Fruit fly (Drosophila melanogaster) whole organism, embryonic: Measurements from ENCODE around the gene CG32192.

Experiments used
- Ada2b ChIP-seq: fragments of 200-800 bp; sonication (Bioruptor generic); IDR thresholded peaks from 2 replicates; pipeline ENCODE4 v1.3.6; 2022; ENCODE audit warnings: missing biosample characterization, missing genetic modification characterization
- Bdp1 ChIP-seq: fragments of 200-800 bp; sonication (Bioruptor generic); optimal IDR thresholded peaks from 3 replicates; lab custom pipeline; 2016; ENCODE audit warnings: missing biosample characterization, missing genetic modification characterization
- CG12744 ChIP-seq: fragments of 200-800 bp; sonication (Bioruptor generic); optimal IDR thresholded peaks from 2 replicates; lab custom pipeline; 2016; ENCODE audit warnings: missing biosample characterization, missing genetic modification characterization
- CG13123 ChIP-seq: fragments of 200-800 bp; sonication (Bioruptor generic); optimal IDR thresholded peaks from 2 replicates; lab custom pipeline; 2016; ENCODE audit warnings: missing biosample characterization, missing genetic modification characterization
- CG13775 ChIP-seq: fragments of 200-800 bp; sonication (Bioruptor generic); optimal IDR thresholded peaks from 3 replicates; lab custom pipeline; 2017; ENCODE audit warnings: missing biosample characterization, mild to moderate bottlenecking, missing genetic modification characterization
- CG15696 ChIP-seq: fragments of 200-800 bp; sonication (Bioruptor generic); optimal IDR thresholded peaks from 2 replicates; lab custom pipeline; 2019; ENCODE audit warnings: missing biosample characterization, mild to moderate bottlenecking, missing genetic modification characterization, moderate library complexity
- CG16779 ChIP-seq: fragments of 200-800 bp; sonication (Bioruptor generic); IDR thresholded peaks from 2 replicates; pipeline ENCODE4 v1.3.6; 2022; ENCODE audit warnings: missing biosample characterization, missing genetic modification characterization
- CG18764 ChIP-seq: fragments of 200-800 bp; sonication (Bioruptor generic); optimal IDR thresholded peaks from 3 replicates; lab custom pipeline; 2016; ENCODE audit warnings: missing biosample characterization, missing genetic modification characterization
- CG32532 ChIP-seq: fragments of 200-800 bp; sonication (Bioruptor generic); IDR thresholded peaks from 2 replicates; pipeline ENCODE4 v1.3.6; 2022; ENCODE audit warnings: missing biosample characterization, missing genetic modification characterization
- CG33557 ChIP-seq: fragments of 200-800 bp; sonication (Bioruptor generic); optimal IDR thresholded peaks from 2 replicates; lab custom pipeline; 2019; ENCODE audit warnings: missing biosample characterization, mild to moderate bottlenecking, missing genetic modification characterization, moderate library complexity
- CG4707 ChIP-seq: fragments of 200-800 bp; sonication (Bioruptor generic); optimal IDR thresholded peaks from 2 replicates; lab custom pipeline; 2018; ENCODE audit warnings: missing biosample characterization, mild to moderate bottlenecking, missing genetic modification characterization, moderate library complexity
- CG4730 ChIP-seq: fragments of 200-800 bp; sonication (Bioruptor generic); IDR thresholded peaks from 2 replicates; pipeline ENCODE4 v1.3.6; 2022; ENCODE audit warnings: missing biosample characterization, missing genetic modification characterization
- CG4854 ChIP-seq: fragments of 200-800 bp; sonication (Bioruptor generic); optimal IDR thresholded peaks from 2 replicates; lab custom pipeline; 2016; ENCODE audit warnings: missing biosample characterization, missing genetic modification characterization, inconsistent platforms
- CG7928 ChIP-seq: fragments of 200-800 bp; sonication (Bioruptor generic); optimal IDR thresholded peaks from 2 replicates; lab custom pipeline; 2017; ENCODE audit warnings: missing biosample characterization, mild to moderate bottlenecking, missing genetic modification characterization
- CG8290 ChIP-seq, 3 experiments: fragments of 200-800 bp; sonication (Bioruptor generic); optimal IDR thresholded peaks; 2 replicates each; lab custom pipeline; 2016 to 2019; ENCODE audit warnings: missing biosample characterization in 3 of 3, missing genetic modification characterization in 3 of 3, mild to moderate bottlenecking in 2 of 3, moderate library complexity in 1 of 3
- CG8359 ChIP-seq: fragments of 200-800 bp; sonication (Bioruptor generic); optimal IDR thresholded peaks from 2 replicates; lab custom pipeline; 2017; ENCODE audit warnings: missing biosample characterization, mild to moderate bottlenecking, missing genetic modification characterization, borderline replicate concordance
- CG9215 ChIP-seq: fragments of 200-800 bp; sonication (Bioruptor generic); IDR thresholded peaks from 2 replicates; pipeline ENCODE4 v1.3.6; 2022; ENCODE audit warnings: missing biosample characterization, missing genetic modification characterization
- CG9876 ChIP-seq: fragments of 200-800 bp; sonication (Bioruptor generic); optimal IDR thresholded peaks from 2 replicates; lab custom pipeline; 2016; ENCODE audit warnings: missing biosample characterization, missing genetic modification characterization
- Chrac-16 ChIP-seq: fragments of 200-800 bp; sonication (Bioruptor generic); optimal IDR thresholded peaks from 3 replicates; lab custom pipeline; 2016; ENCODE audit warnings: missing biosample characterization, missing genetic modification characterization
- D19A ChIP-seq: fragments of 200-800 bp; optimal IDR thresholded peaks from 3 replicates; lab custom pipeline; 2019; ENCODE audit warnings: missing biosample characterization, mild to moderate bottlenecking, missing genetic modification characterization, moderate library complexity
- Dad ChIP-seq: fragments of 200-800 bp; sonication (Bioruptor generic); optimal IDR thresholded peaks from 3 replicates; lab custom pipeline; 2016; ENCODE audit warnings: missing biosample characterization, missing genetic modification characterization
- Doc2 ChIP-seq: fragments of 200-800 bp; sonication (Bioruptor generic); IDR thresholded peaks from 2 replicates; pipeline ENCODE4 v1.3.6; 2022; ENCODE audit warnings: missing biosample characterization, missing genetic modification characterization
- Hand ChIP-seq: fragments of 200-800 bp; sonication (Bioruptor generic); optimal IDR thresholded peaks from 2 replicates; lab custom pipeline; 2017; ENCODE audit warnings: mild to moderate bottlenecking, missing biosample characterization, missing genetic modification reagents, missing genetic modification characterization
- Lpt ChIP-seq: fragments of >200 bp; optimal IDR thresholded peaks from 2 replicates; lab custom pipeline; 2018; ENCODE audit warnings: missing biosample characterization, missing genetic modification characterization
- MBD-R2 ChIP-seq: fragments of 200-800 bp; sonication (Bioruptor generic); IDR thresholded peaks from 2 replicates; pipeline ENCODE4 v1.3.6; 2022; ENCODE audit warnings: missing biosample characterization, missing genetic modification characterization
- Med ChIP-seq: fragments of 200-800 bp; sonication (Bioruptor generic); peaks from one replicate; lab custom pipeline; 2016; ENCODE audit warnings: missing biosample characterization, missing genetic modification characterization, mild to moderate bottlenecking, inconsistent platforms, moderate library complexity
- Sox100B ChIP-seq: fragments of 200-800 bp; sonication (Bioruptor generic); optimal IDR thresholded peaks from 3 replicates; lab custom pipeline; 2018; ENCODE audit warnings: missing biosample characterization, mild to moderate bottlenecking, missing genetic modification characterization
- Vsx1 ChIP-seq: fragments of 200-800 bp; sonication (Bioruptor generic); optimal IDR thresholded peaks from 2 replicates; lab custom pipeline; 2017; ENCODE audit warnings: missing biosample characterization, mild to moderate bottlenecking, missing genetic modification characterization, missing genetic modification reagents
- bab2 ChIP-seq: fragments of 200-800 bp; sonication (Bioruptor generic); optimal IDR thresholded peaks from 2 replicates; lab custom pipeline; 2016; ENCODE audit warnings: missing biosample characterization, missing genetic modification characterization
- caup ChIP-seq: fragments of 200-800 bp; sonication (Bioruptor generic); optimal IDR thresholded peaks from 3 replicates; lab custom pipeline; 2017; ENCODE audit warnings: missing biosample characterization, mild to moderate bottlenecking, missing genetic modification characterization, moderate library complexity; ENCODE audit not compliant: severe bottlenecking
- chif ChIP-seq, 2 experiments: fragments of 200-800 bp; sonication (Bioruptor generic); optimal IDR thresholded peaks; 3 replicates each; lab custom pipeline; 2016; ENCODE audit warnings: missing biosample characterization in 2 of 2, missing genetic modification characterization in 2 of 2
- da ChIP-seq: fragments of 200-800 bp; sonication (Bioruptor generic); optimal IDR thresholded peaks from 2 replicates; lab custom pipeline; 2016; ENCODE audit warnings: missing biosample characterization, missing genetic modification characterization
- fd102C ChIP-seq: fragments of 200-800 bp; sonication (Bioruptor generic); optimal IDR thresholded peaks from 2 replicates; lab custom pipeline; 2018; ENCODE audit warnings: missing biosample characterization, mild to moderate bottlenecking, missing genetic modification characterization, moderate library complexity
- fd64A ChIP-seq: fragments of 200-800 bp; sonication (Bioruptor generic); optimal IDR thresholded peaks from 3 replicates; lab custom pipeline; 2018; ENCODE audit warnings: missing biosample characterization, mild to moderate bottlenecking, missing genetic modification characterization
- grn ChIP-seq: fragments of 200-800 bp; sonication (Bioruptor generic); optimal IDR thresholded peaks from 3 replicates; lab custom pipeline; 2017; ENCODE audit warnings: missing biosample characterization, missing genetic modification characterization
- gsb-n ChIP-seq: fragments of 200-800 bp; sonication (Bioruptor generic); optimal IDR thresholded peaks from 3 replicates; lab custom pipeline; 2018; ENCODE audit warnings: missing biosample characterization, mild to moderate bottlenecking, missing genetic modification characterization
- kay ChIP-seq: fragments of 200-800 bp; sonication (Bioruptor generic); optimal IDR thresholded peaks from 2 replicates; lab custom pipeline; 2016; ENCODE audit warnings: missing biosample characterization, missing genetic modification characterization
- nau ChIP-seq: fragments of 200-800 bp; sonication (Bioruptor generic); optimal IDR thresholded peaks from 3 replicates; lab custom pipeline; 2017; ENCODE audit warnings: missing biosample characterization, mild to moderate bottlenecking, missing genetic modification characterization, missing genetic modification reagents
- pb ChIP-seq: fragments of 200-800 bp; sonication (Bioruptor generic); optimal IDR thresholded peaks from 3 replicates; lab custom pipeline; 2016; ENCODE audit warnings: missing biosample characterization, missing genetic modification characterization
- pho ChIP-seq: fragments of 200-800 bp; sonication (Bioruptor generic); optimal IDR thresholded peaks from 2 replicates; lab custom pipeline; 2016; ENCODE audit warnings: missing biosample characterization, missing genetic modification characterization
- pum ChIP-seq: fragments of 200-800 bp; sonication (Bioruptor generic); optimal IDR thresholded peaks from 2 replicates; lab custom pipeline; 2016; ENCODE audit warnings: missing biosample characterization, missing genetic modification characterization
- pzg ChIP-seq: fragments of 200-800 bp; sonication (Bioruptor generic); optimal IDR thresholded peaks from 3 replicates; lab custom pipeline; 2018; ENCODE audit warnings: missing biosample characterization, mild to moderate bottlenecking, missing genetic modification characterization, moderate library complexity
- rib ChIP-seq: fragments of 200-800 bp; sonication (Bioruptor generic); IDR thresholded peaks from 2 replicates; pipeline ENCODE4 v1.3.6; 2022; ENCODE audit warnings: missing biosample characterization, missing genetic modification characterization
- salm ChIP-seq: fragments of 200-800 bp; sonication (Bioruptor generic); optimal IDR thresholded peaks from 2 replicates; lab custom pipeline; 2018; ENCODE audit warnings: missing biosample characterization, mild to moderate bottlenecking, missing genetic modification characterization
- sens ChIP-seq: fragments of 200-800 bp; sonication (Bioruptor generic); peaks from one replicate; lab custom pipeline; 2016; ENCODE audit warnings: missing biosample characterization, missing genetic modification characterization
- slou ChIP-seq: fragments of 200-800 bp; sonication (Bioruptor generic); optimal IDR thresholded peaks from 3 replicates; lab custom pipeline; 2016; ENCODE audit warnings: missing biosample characterization, missing genetic modification characterization
- sna ChIP-seq: fragments of 200-800 bp; sonication (Bioruptor generic); IDR thresholded peaks from 2 replicates; pipeline ENCODE4 v1.3.6; 2022; ENCODE audit warnings: missing biosample characterization, missing genetic modification characterization; ENCODE audit not compliant: partially characterized antibody
- tx ChIP-seq: fragments of 200-800 bp; sonication (Bioruptor generic); optimal IDR thresholded peaks from 2 replicates; lab custom pipeline; 2016; ENCODE audit warnings: missing biosample characterization, missing genetic modification characterization
- unc-4 ChIP-seq: fragments of 200-800 bp; sonication (Bioruptor generic); IDR thresholded peaks from 2 replicates; pipeline ENCODE4 v1.3.6; 2022; ENCODE audit warnings: missing biosample characterization, missing genetic modification characterization; ENCODE audit not compliant: partially characterized antibody
- vfl ChIP-seq: fragments of 200-800 bp; sonication (Bioruptor generic); optimal IDR thresholded peaks from 2 replicates; lab custom pipeline; 2016; ENCODE audit warnings: missing biosample characterization, missing genetic modification characterization
- wek ChIP-seq: fragments of 200-800 bp; sonication (Bioruptor generic); optimal IDR thresholded peaks from 3 replicates; lab custom pipeline; 2018; ENCODE audit warnings: missing biosample characterization, mild to moderate bottlenecking, missing genetic modification characterization, moderate library complexity
- yki ChIP-seq: fragments of >200 bp; optimal IDR thresholded peaks from 3 replicates; lab custom pipeline; 2018

CG32192 gene

DNA sequence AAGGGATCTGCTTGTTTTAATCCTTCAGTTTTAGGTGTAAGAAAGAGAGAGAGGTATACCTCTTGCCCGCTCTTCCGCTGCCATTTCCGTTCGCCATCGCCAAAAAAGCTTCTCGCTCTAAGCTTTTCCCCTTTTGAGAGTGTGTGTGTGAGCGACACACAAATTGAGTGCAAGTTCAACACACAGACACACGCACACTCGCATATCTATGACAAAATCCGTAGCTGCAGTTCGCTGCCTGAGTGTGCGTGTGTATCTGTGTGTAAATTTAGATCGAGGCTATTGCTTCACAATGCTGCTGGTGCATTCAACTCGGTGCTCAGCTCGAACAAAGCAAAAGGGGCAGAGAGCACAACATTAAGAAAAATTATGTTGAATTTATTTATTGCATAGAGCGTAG lies 19.2 kb upstream of the CG32192 start (continued):
- TF ChIP-seq CG33557 (GFP tag; lab: Kevin White, UChicago) (no peak), Bdp1 (GFP tag; lab: Kevin White, UChicago) (no peak), kay (GFP tag; lab: Kevin White, UChicago) (no peak), MBD-R2 (no peak), CG18764 (GFP tag; lab: Kevin White, UChicago) (no peak), salm (tag; lab: Kevin White, UChicago) (no peak), CG4730 (GFP tag; lab: Robert Waterston, UW) (no peak), slou (no peak), Med (GFP tag; lab: Kevin White, UChicago) (peak; percentile 80), CG13123 (GFP tag; lab: Kevin White, UChicago) (no peak), CG4707 (no peak), Vsx1 (GFP tag; lab: Kevin White, UChicago) (no peak), bab2 (GFP tag; lab: Kevin White, UChicago) (no peak), CG32532 (GFP tag; lab: Robert Waterston, UW) (no peak; the same call in 1 of the 2 replicates), wek (no peak), Ada2b (GFP tag; lab: Robert Waterston, UW) (no peak), CG7928 (GFP tag; lab: Kevin White, UChicago) (no peak), rib (GFP tag; lab: Robert Waterston, UW) (peak; percentile 17; the same call in 1 of the 2 replicates), Dad (no peak), CG8290 (GFP tag; optimal IDR thresholded peaks at IDR 0.05; lab: Kevin White, UChicago) (no peak), CG8290 (tag; optimal IDR thresholded peaks at IDR 0.05; lab: Kevin White, UChicago) (peak in 1 of 2 experiments; percentile 60), D19A (tag; lab: Kevin White, UChicago) (no peak), CG16779 (no peak), da (GFP tag; lab: Kevin White, UChicago) (no peak), nau (GFP tag; lab: Kevin White, UChicago) (peak; percentile 3), sna (GFP tag; lab: Robert Waterston, UW) (no peak), pho (GFP tag; lab: Kevin White, UChicago) (no peak), Lpt (GFP tag; lab: Kevin White, UChicago) (no peak), chif (GFP tag; optimal IDR thresholded peaks at IDR 0.05; lab: Kevin White, UChicago) (no peak), Hand (no peak), CG9215 (GFP tag; lab: Robert Waterston, UW) (no peak), yki (lab: Kevin White, UChicago) (no peak), CG15696 (tag; lab: Kevin White, UChicago) (no peak), tx (no peak), sens (peak; percentile 18), vfl (GFP tag; lab: Kevin White, UChicago) (no peak), CG13775 (GFP tag; lab: Kevin White, UChicago) (no peak), CG12744 (GFP tag; lab: Kevin White, UChicago) (no peak), fd102C (GFP tag; lab: Kevin White, UChicago) (no peak), CG4854 (GFP tag; lab: Kevin White, UChicago) (no peak), pum (no peak), CG8359 (no peak), pzg (GFP tag; lab: Kevin White, UChicago) (no peak), caup (GFP tag; lab: Kevin White, UChicago) (peak; percentile 31), fd64A (no peak), pb (GFP tag; lab: Kevin White, UChicago) (no peak), grn (GFP tag; lab: Kevin White, UChicago) (no peak), Chrac-16 (no peak), CG9876 (GFP tag; lab: Kevin White, UChicago) (no peak), Doc2 (GFP tag; lab: Robert Waterston, UW) (no peak), Sox100B (GFP tag; lab: Kevin White, UChicago) (peak; percentile 6), unc-4 (no peak), gsb-n (no peak)
